Worm (Caenorhabditis elegans): ENCODE results near the gene pde-12.
A peak's percentile ranks its signal among the peaks of the same experiment; 100 is the strongest.

The pde-12 gene

ce11 chrIII:10818364-10818763, 26.5 kb downstream of the pde-12 start (continued):
- TF ChIP-seq lag-1 (GFP tag; IDR thresholded peaks at IDR 0.05) (no peak), attf-3 (GFP tag; conservative IDR thresholded peaks at IDR 0.05) (no peak), madf-8 (GFP tag; conservative IDR thresholded peaks at IDR 0.05) (no peak), F57A8.1 (GFP tag; optimal IDR thresholded peaks at IDR 0.05) (no peak), zfh-2 (GFP tag; conservative IDR thresholded peaks at IDR 0.05) (peak; percentile 54; the same call in 1 of the 2 replicates), Y79H2A.3 (GFP tag; conservative IDR thresholded peaks at IDR 0.05) (no peak), Y56A3A.18 (GFP tag; IDR thresholded peaks at IDR 0.05) (no peak), nfya-2 (GFP tag; IDR thresholded peaks at IDR 0.05) (no peak), Y67H2A.10 (GFP tag; conservative IDR thresholded peaks at IDR 0.05) (no peak), pha-4 (tag; optimal IDR thresholded peaks at IDR 0.05) (no peak), fkh-3 (tag; optimal IDR thresholded peaks at IDR 0.05) (no peak), mel-28 (tag; optimal IDR thresholded peaks at IDR 0.05; ENCODE audit: borderline replicate concordance) (no peak), ZK185.1 (tag; optimal IDR thresholded peaks at IDR 0.05; ENCODE audit: poor library complexity, severe bottlenecking) (peak; percentile 69), egl-18 (GFP tag; IDR thresholded peaks at IDR 0.05) (no peak), ztf-25 (GFP tag; IDR thresholded peaks at IDR 0.05) (no peak), C06A6.2 (GFP tag; conservative IDR thresholded peaks at IDR 0.05) (no peak; the same call in 1 of the 2 replicates), akir-1 (GFP tag; optimal IDR thresholded peaks at IDR 0.05) (no peak), nfyb-1 (GFP tag; IDR thresholded peaks at IDR 0.05) (no peak), hlh-26 (GFP tag; conservative IDR thresholded peaks at IDR 0.05) (no peak), Y53F4B.3 (GFP tag; IDR thresholded peaks at IDR 0.05) (no peak), B0261.1 (tag; optimal IDR thresholded peaks at IDR 0.05) (no peak), let-607 (tag; optimal IDR thresholded peaks at IDR 0.05) (peak; percentile 64 to 88), madf-3 (GFP tag; IDR thresholded peaks at IDR 0.05) (0 out of 2 replicates have a peak, but pooled peaks have one; percentile 4), F22D6.2 (tag; optimal IDR thresholded peaks at IDR 0.05) (no peak), repo-1 (tag; optimal IDR thresholded peaks at IDR 0.05) (peak; percentile 12), cebp-1 (GFP tag; IDR thresholded peaks at IDR 0.05) (no peak), cebp-1 (tag; optimal IDR thresholded peaks at IDR 0.05) (peak; percentile 69), hrde-1 (tag; optimal IDR thresholded peaks at IDR 0.05; ENCODE audit: borderline replicate concordance) (no peak), B0035.1 (tag; optimal IDR thresholded peaks at IDR 0.05) (no peak), K11D2.4 (GFP tag; IDR thresholded peaks at IDR 0.05) (0 out of 2 replicates have a peak, but pooled peaks have one; percentile 24), hsf-1 (GFP tag; IDR thresholded peaks at IDR 0.05) (peak; percentile 74), nhr-27 (tag; optimal IDR thresholded peaks at IDR 0.05) (no peak), ceh-79 (tag; optimal IDR thresholded peaks at IDR 0.05) (no peak), nhr-120 (GFP tag; IDR thresholded peaks at IDR 0.05) (no peak), atf-7 (tag; optimal IDR thresholded peaks at IDR 0.05) (peak; percentile 51), B0019.2 (GFP tag; conservative IDR thresholded peaks at IDR 0.05) (no peak), madf-6 (GFP tag; IDR thresholded peaks at IDR 0.05) (peak; percentile 49), nhr-179 (tag; optimal IDR thresholded peaks at IDR 0.05) (no peak), madf-10 (tag; optimal IDR thresholded peaks at IDR 0.05) (peak; percentile 10), cebp-2 (GFP tag; IDR thresholded peaks at IDR 0.05) (no peak), athp-1 (tag; optimal IDR thresholded peaks at IDR 0.05) (no peak), ceh-27 (GFP tag; optimal IDR thresholded peaks at IDR 0.05) (peak; percentile 66), sptf-2 (GFP tag; optimal IDR thresholded peaks at IDR 0.05) (no peak), ztf-28 (GFP tag; IDR thresholded peaks at IDR 0.05) (no peak), snpc-4 (GFP tag; optimal IDR thresholded peaks at IDR 0.05) (peak; percentile 5), snpc-4 (tag; optimal IDR thresholded peaks at IDR 0.05) (peak in 2 of 4 experiments; percentile 30 to 31), ceh-40 (GFP tag; IDR thresholded peaks at IDR 0.05) (no peak), F52B5.7 (tag; optimal IDR thresholded peaks at IDR 0.05) (no peak), lin-40 (tag; optimal IDR thresholded peaks at IDR 0.05) (peak; percentile 62)

All from whole organism, young adult.